Fruit fly (Drosophila melanogaster) whole organism, prepupa: ENCODE results near the gene Coq8.

Experiments
- Blimp-1 ChIP-seq: fragments of 200-800 bp; sonication (Bioruptor generic); optimal IDR thresholded peaks from 3 replicates; lab custom pipeline; 2017; ENCODE audit warnings: missing biosample characterization, missing genetic modification characterization, mild to moderate bottlenecking, moderate library complexity, missing genetic modification reagents
- CG10631 ChIP-seq: fragments of 200-800 bp; sonication (Bioruptor generic); optimal IDR thresholded peaks from 2 replicates; lab custom pipeline; 2016; ENCODE audit warnings: missing biosample characterization, missing genetic modification characterization
- CG10669 ChIP-seq: fragments of 200-800 bp; sonication (Bioruptor generic); optimal IDR thresholded peaks from 3 replicates; lab custom pipeline; 2018; ENCODE audit warnings: missing biosample characterization, mild to moderate bottlenecking, missing genetic modification characterization, moderate library complexity
- CG11762 ChIP-seq: fragments of 200-800 bp; sonication (Bioruptor generic); optimal IDR thresholded peaks from 3 replicates; lab custom pipeline; 2016; ENCODE audit warnings: missing biosample characterization, missing genetic modification characterization; ENCODE audit not compliant: insufficient read depth
- CG11902 ChIP-seq: fragments of 200-800 bp; sonication (Bioruptor generic); optimal IDR thresholded peaks from 3 replicates; lab custom pipeline; 2016; ENCODE audit warnings: missing biosample characterization, missing genetic modification characterization
- CG15336 ChIP-seq: fragments of 200-800 bp; sonication (Bioruptor generic); IDR thresholded peaks from 2 replicates; pipeline ENCODE4 v1.3.6; 2022; ENCODE audit warnings: missing biosample characterization, missing genetic modification characterization
- CG16779 ChIP-seq: fragments of 200-800 bp; sonication (Bioruptor generic); optimal IDR thresholded peaks from 3 replicates; lab custom pipeline; 2017; ENCODE audit warnings: missing biosample characterization, mild to moderate bottlenecking, missing genetic modification characterization
- CG3032 ChIP-seq: fragments of 200-800 bp; optimal IDR thresholded peaks from 2 replicates; lab custom pipeline; 2019; ENCODE audit warnings: missing biosample characterization, mild to moderate bottlenecking, missing genetic modification characterization, moderate library complexity
- CG31627 ChIP-seq: fragments of 200-800 bp; sonication (Bioruptor generic); optimal IDR thresholded peaks from 3 replicates; lab custom pipeline; 2016; ENCODE audit warnings: missing biosample characterization, missing genetic modification characterization
- CG32006 ChIP-seq: fragments of 200-800 bp; sonication (Bioruptor generic); optimal IDR thresholded peaks from 3 replicates; lab custom pipeline; 2017; ENCODE audit warnings: missing biosample characterization, mild to moderate bottlenecking, missing genetic modification characterization
- CG34406 ChIP-seq: fragments of 200-800 bp; sonication (Bioruptor generic); optimal IDR thresholded peaks from 3 replicates; lab custom pipeline; 2016; ENCODE audit warnings: missing biosample characterization, missing genetic modification characterization
- CG4318 ChIP-seq: fragments of 200-800 bp; sonication (Bioruptor generic); optimal IDR thresholded peaks from 3 replicates; lab custom pipeline; 2017; ENCODE audit warnings: missing biosample characterization, mild to moderate bottlenecking, missing genetic modification characterization
- CG6163 ChIP-seq: fragments of 200-800 bp; sonication (Bioruptor generic); IDR thresholded peaks from 3 replicates; pipeline ENCODE4 v1.3.6; 2022; ENCODE audit warnings: missing biosample characterization, missing genetic modification characterization
- CG6808 ChIP-seq: fragments of 200-800 bp; sonication (Bioruptor generic); optimal IDR thresholded peaks from 3 replicates; lab custom pipeline; 2017; ENCODE audit warnings: missing biosample characterization, missing genetic modification characterization, mild to moderate bottlenecking, moderate library complexity, missing genetic modification reagents
- CG8119 ChIP-seq: fragments of 200-800 bp; sonication (Bioruptor generic); IDR thresholded peaks from 3 replicates; pipeline ENCODE4 v1.3.6; 2022; ENCODE audit warnings: missing biosample characterization, missing genetic modification characterization
- CG8319 ChIP-seq: fragments of 200-800 bp; sonication (Bioruptor generic); optimal IDR thresholded peaks from 3 replicates; lab custom pipeline; 2016; ENCODE audit warnings: missing biosample characterization, missing genetic modification characterization
- CG8632 ChIP-seq: fragments of 200-800 bp; sonication (Bioruptor generic); optimal IDR thresholded peaks from 3 replicates; lab custom pipeline; 2016; ENCODE audit warnings: missing biosample characterization, missing genetic modification characterization
- Eip75B ChIP-seq: fragments of 200-800 bp; sonication (Bioruptor generic); optimal IDR thresholded peaks from 3 replicates; lab custom pipeline; 2016; ENCODE audit warnings: missing biosample characterization, missing genetic modification characterization
- Eip78C ChIP-seq: fragments of 200-800 bp; sonication (Bioruptor generic); peaks from one replicate; lab custom pipeline; 2016; ENCODE audit warnings: missing biosample characterization, missing genetic modification characterization
- Eip93F ChIP-seq: fragments of 200-800 bp; sonication (Bioruptor generic); optimal IDR thresholded peaks from 2 replicates; lab custom pipeline; 2016; ENCODE audit warnings: missing biosample characterization, mild to moderate bottlenecking, missing genetic modification characterization
- Ets21C ChIP-seq: fragments of 200-800 bp; sonication (Bioruptor generic); optimal IDR thresholded peaks from 3 replicates; lab custom pipeline; 2016; ENCODE audit warnings: missing biosample characterization, missing genetic modification characterization
- Ets96B ChIP-seq: fragments of 200-800 bp; optimal IDR thresholded peaks from 2 replicates; lab custom pipeline; 2019; ENCODE audit warnings: missing biosample characterization, mild to moderate bottlenecking, missing genetic modification characterization, moderate library complexity
- Gug ChIP-seq: fragments of 200-800 bp; sonication (Bioruptor generic); IDR thresholded peaks from 2 replicates; pipeline ENCODE4 v1.3.6; 2022; ENCODE audit warnings: missing biosample characterization, missing genetic modification characterization
- Hr39 ChIP-seq: fragments of 200-800 bp; sonication (Bioruptor generic); optimal IDR thresholded peaks from 2 replicates; lab custom pipeline; 2016; ENCODE audit warnings: missing biosample characterization, missing genetic modification characterization
- Hr4 ChIP-seq: fragments of 200-800 bp; sonication (Bioruptor generic); optimal IDR thresholded peaks from 3 replicates; lab custom pipeline; 2016; ENCODE audit warnings: missing biosample characterization, missing genetic modification characterization
- Lpt ChIP-seq: fragments of 200-800 bp; sonication (Bioruptor generic); optimal IDR thresholded peaks from 3 replicates; lab custom pipeline; 2016; ENCODE audit warnings: missing biosample characterization, missing genetic modification characterization
- Met ChIP-seq: fragments of 200-800 bp; sonication (Bioruptor generic); optimal IDR thresholded peaks from 3 replicates; lab custom pipeline; 2016; ENCODE audit warnings: missing biosample characterization, missing genetic modification characterization
- OdsH ChIP-seq: fragments of 200-800 bp; sonication (Bioruptor generic); optimal IDR thresholded peaks from 3 replicates; lab custom pipeline; 2016; ENCODE audit warnings: missing biosample characterization, missing genetic modification characterization
- Smox ChIP-seq: fragments of 200-800 bp; sonication (Bioruptor generic); optimal IDR thresholded peaks from 3 replicates; lab custom pipeline; 2016; ENCODE audit warnings: missing biosample characterization, missing genetic modification characterization
- Sox14 ChIP-seq: fragments of 200-800 bp; sonication (Bioruptor generic); optimal IDR thresholded peaks from 3 replicates; lab custom pipeline; 2016; ENCODE audit warnings: missing biosample characterization, missing genetic modification characterization
- Sox15 ChIP-seq: fragments of 200-800 bp; sonication (Bioruptor generic); optimal IDR thresholded peaks from 3 replicates; lab custom pipeline; 2016; ENCODE audit warnings: missing biosample characterization, missing genetic modification characterization
- achi ChIP-seq: fragments of 200-800 bp; sonication (Bioruptor generic); optimal IDR thresholded peaks from 3 replicates; lab custom pipeline; 2016; ENCODE audit warnings: missing biosample characterization, missing genetic modification characterization
- acj6 ChIP-seq: fragments of 200-800 bp; sonication (Bioruptor generic); optimal IDR thresholded peaks from 3 replicates; lab custom pipeline; 2016; ENCODE audit warnings: missing biosample characterization, missing genetic modification characterization
- cyc ChIP-seq: fragments of 200-800 bp; sonication (Bioruptor generic); optimal IDR thresholded peaks from 3 replicates; lab custom pipeline; 2016; ENCODE audit warnings: missing biosample characterization, missing genetic modification characterization
- eg ChIP-seq: fragments of 200-800 bp; sonication (Bioruptor generic); IDR thresholded peaks from 3 replicates; pipeline ENCODE4 v1.3.6; 2022; ENCODE audit warnings: missing biosample characterization, missing genetic modification characterization
- esn ChIP-seq: fragments of 200-800 bp; sonication (Bioruptor generic); optimal IDR thresholded peaks from 2 replicates; lab custom pipeline; 2016; ENCODE audit warnings: missing biosample characterization, mild to moderate bottlenecking, missing genetic modification characterization, moderate library complexity
- fd85E ChIP-seq: fragments of 200-800 bp; sonication (Bioruptor generic); optimal IDR thresholded peaks from 3 replicates; lab custom pipeline; 2016; ENCODE audit warnings: missing biosample characterization, missing genetic modification characterization
- fkh ChIP-seq: fragments of 200-800 bp; sonication (Bioruptor generic); optimal IDR thresholded peaks from 3 replicates; lab custom pipeline; 2017; ENCODE audit warnings: missing biosample characterization, mild to moderate bottlenecking, missing genetic modification characterization, moderate library complexity
- lz ChIP-seq: fragments of 200-800 bp; sonication (Bioruptor generic); optimal IDR thresholded peaks from 3 replicates; lab custom pipeline; 2016; ENCODE audit warnings: missing biosample characterization, missing genetic modification characterization
- net ChIP-seq: fragments of 200-800 bp; sonication (Bioruptor generic); optimal IDR thresholded peaks from 3 replicates; lab custom pipeline; 2016; ENCODE audit warnings: missing biosample characterization, missing genetic modification characterization
- pdm3 ChIP-seq: fragments of 200-800 bp; sonication (Bioruptor generic); optimal IDR thresholded peaks from 3 replicates; lab custom pipeline; 2016; ENCODE audit warnings: missing biosample characterization, missing genetic modification characterization
- salr ChIP-seq, 2 experiments: fragments of 200-800 bp; sonication (Bioruptor generic); optimal IDR thresholded peaks; 3 replicates each; lab custom pipeline; 2016 to 2018; ENCODE audit warnings: missing biosample characterization in 2 of 2, missing genetic modification characterization in 2 of 2, mild to moderate bottlenecking in 1 of 2
- spab ChIP-seq: fragments of 200-800 bp; sonication (Bioruptor generic); optimal IDR thresholded peaks from 2 replicates; lab custom pipeline; 2017; ENCODE audit warnings: missing biosample characterization, mild to moderate bottlenecking, missing genetic modification characterization, missing genetic modification reagents
- ss ChIP-seq, 2 experiments: fragments of 200-800 bp; sonication (Bioruptor generic); optimal IDR thresholded peaks; 2 replicates in 1 of 2; 3 replicates in 1 of 2; lab custom pipeline; 2017 to 2018; ENCODE audit warnings: mild to moderate bottlenecking in 2 of 2, missing biosample characterization in 2 of 2, missing genetic modification characterization in 2 of 2, moderate library complexity in 1 of 2
- svp ChIP-seq: fragments of 200-800 bp; sonication (Bioruptor generic); peaks from one replicate; lab custom pipeline; 2016; ENCODE audit warnings: missing biosample characterization, missing genetic modification characterization
- topi ChIP-seq: fragments of 200-800 bp; sonication (Bioruptor generic); optimal IDR thresholded peaks from 3 replicates; lab custom pipeline; 2016; ENCODE audit warnings: missing biosample characterization, missing genetic modification characterization
- vri ChIP-seq: fragments of 200-800 bp; sonication (Bioruptor generic); optimal IDR thresholded peaks from 3 replicates; lab custom pipeline; 2016; ENCODE audit warnings: missing biosample characterization, mild to moderate bottlenecking, missing genetic modification characterization

Gene Coq8

dm6 chrX:12905901-12906689 is 5.2 kb upstream of the Coq8 start, which contains the start of gene CG4404 (continued):
- TF ChIP-seq OdsH (GFP tag; lab: Kevin White, UChicago), result peak; percentile 28
- peak; percentile 32 for TF ChIP-seq CG4318 (GFP tag; lab: Kevin White, UChicago)
- TF ChIP-seq spab, result no peak
- TF ChIP-seq vri, result no peak
- peak; percentile 70 for TF ChIP-seq CG32006 (GFP tag; lab: Kevin White, UChicago)
- peak; percentile 66 for TF ChIP-seq Eip78C (GFP tag; lab: Kevin White, UChicago)
- TF ChIP-seq Blimp-1 (GFP tag; lab: Kevin White, UChicago), result no peak
- no peak for TF ChIP-seq pdm3
- TF ChIP-seq eg, result 0 out of 3 replicates have a peak, but pooled peaks have one; percentile 51

- peak; percentile 23 for TF ChIP-seq CG10669 (GFP tag; lab: Kevin White, UChicago)
- TF ChIP-seq acj6, result peak; percentile 37
- TF ChIP-seq CG6808 (GFP tag; lab: Kevin White, UChicago), result peak; percentile 15
- TF ChIP-seq vri, result peak; percentile 72
- TF ChIP-seq svp, result peak; percentile 66
- peak; percentile 44 for TF ChIP-seq topi
- no peak for TF ChIP-seq CG11762 (GFP tag; lab: Kevin White, UChicago)
- TF ChIP-seq Eip93F (GFP tag; lab: Kevin White, UChicago), result no peak
- no peak for TF ChIP-seq CG31627 (GFP tag; lab: Kevin White, UChicago)
- peak; percentile 42 for TF ChIP-seq Ets96B (tag; lab: Kevin White, UChicago)
- TF ChIP-seq CG8632 (GFP tag; lab: Kevin White, UChicago), result peak; percentile 51
- no peak for TF ChIP-seq salr (GFP tag; optimal IDR thresholded peaks at IDR 0.05; lab: Kevin White, UChicago)
- no peak for TF ChIP-seq Smox (GFP tag; lab: Kevin White, UChicago)
- peak; percentile 64 to 84 for TF ChIP-seq ss (GFP tag; optimal IDR thresholded peaks at IDR 0.05; lab: Kevin White, UChicago)
- no peak for TF ChIP-seq Hr39
- peak; percentile 4 for TF ChIP-seq lz (GFP tag; lab: Kevin White, UChicago)
- TF ChIP-seq Gug (GFP tag; lab: Robert Waterston, UW), result peak; percentile 37; the same call in 1 of the 2 replicates
- peak; percentile 16 for TF ChIP-seq CG10631 (GFP tag; lab: Kevin White, UChicago)
- peak; percentile 68; the same call in 2 of the 3 replicates for TF ChIP-seq CG6163 (GFP tag; lab: Robert Waterston, UW)
- peak; percentile 57 for TF ChIP-seq net (GFP tag; lab: Kevin White, UChicago)
- no peak for TF ChIP-seq Ets21C (GFP tag; lab: Kevin White, UChicago)
- peak; percentile 72 for TF ChIP-seq CG8119 (GFP tag; lab: Robert Waterston, UW)
- TF ChIP-seq CG8319, result peak; percentile 10
- TF ChIP-seq fkh (GFP tag; lab: Kevin White, UChicago), result no peak
- TF ChIP-seq achi (GFP tag; lab: Kevin White, UChicago), result peak; percentile 22
- TF ChIP-seq Eip75B (GFP tag; lab: Kevin White, UChicago), result peak; percentile 47
- TF ChIP-seq Lpt, result peak; percentile 37
- no peak for TF ChIP-seq spab
- peak; percentile 34 for TF ChIP-seq Met (GFP tag; lab: Kevin White, UChicago)
- TF ChIP-seq CG34406 (GFP tag; lab: Kevin White, UChicago), result peak; percentile 44
- TF ChIP-seq Sox15 (GFP tag; lab: Kevin White, UChicago), result no peak
- peak; percentile 31 for TF ChIP-seq CG11902 (GFP tag; lab: Kevin White, UChicago)
- peak; percentile 68 for TF ChIP-seq Hr4 (GFP tag; lab: Kevin White, UChicago)
- peak; percentile 4 for TF ChIP-seq CG16779 (tag; lab: Kevin White, UChicago)
- peak; percentile 78 for TF ChIP-seq CG15336 (GFP tag; lab: Robert Waterston, UW)
- TF ChIP-seq pdm3, result peak; percentile 55
- TF ChIP-seq CG3032 (tag; lab: Kevin White, UChicago), result peak; percentile 23
- TF ChIP-seq Sox14, result peak; percentile 11
- no peak for TF ChIP-seq fd85E (GFP tag; lab: Kevin White, UChicago)
- TF ChIP-seq cyc, result no peak
- TF ChIP-seq esn, result peak; percentile 49
These were observed 4.3 kb upstream of the Coq8 start for dm6 chrX:12905014-12905900.
